Fruit fly (Drosophila melanogaster): ENCODE data around the gene Kpc1.
A peak's percentile ranks its signal among the peaks of the same experiment; 100 is the strongest.

The Kpc1 gene

dm6 chr3R:15243046-15243356 is 47.0 kb upstream of the Kpc1 start:
- TF ChIP-seq Hnf4 (GFP tag; optimal IDR thresholded peaks at IDR 0.05) (no peak), Myc (optimal IDR thresholded peaks at IDR 0.05) (no peak), lola (GFP tag; optimal IDR thresholded peaks at IDR 0.05) (no peak), Sp1 (GFP tag; optimal IDR thresholded peaks at IDR 0.05) (no peak), h (GFP tag; optimal IDR thresholded peaks at IDR 0.05) (no peak), CG32264 (GFP tag; optimal IDR thresholded peaks at IDR 0.05) (no peak), dmrt93B (GFP tag; optimal IDR thresholded peaks at IDR 0.05) (no peak), GATAd (GFP tag; optimal IDR thresholded peaks at IDR 0.05) (no peak), Jra (GFP tag; optimal IDR thresholded peaks at IDR 0.05) (no peak)

- peak; percentile 64 for TF ChIP-seq Vsx2 (GFP tag; optimal IDR thresholded peaks at IDR 0.05; ENCODE audit: partially characterized antibody)
- TF ChIP-seq br (GFP tag; optimal IDR thresholded peaks at IDR 0.05) = no peak
- TF ChIP-seq usp (GFP tag; optimal IDR thresholded peaks at IDR 0.05) = no peak
- TF ChIP-seq lola (GFP tag; optimal IDR thresholded peaks at IDR 0.05) = no peak
- no peak for TF ChIP-seq dl (GFP tag; optimal IDR thresholded peaks at IDR 0.05; ENCODE audit: insufficient read depth in 1 of 2, partially characterized antibody in 2 of 2)
- TF ChIP-seq Mio (GFP tag; optimal IDR thresholded peaks at IDR 0.05) = no peak
- peak; percentile 72 for TF ChIP-seq woc (GFP tag; optimal IDR thresholded peaks at IDR 0.05)
- peak; percentile 92 for TF ChIP-seq N (GFP tag; optimal IDR thresholded peaks at IDR 0.05)
- peak; percentile 46 for TF ChIP-seq Hr78 (GFP tag; optimal IDR thresholded peaks at IDR 0.05)
- TF ChIP-seq h (GFP tag; optimal IDR thresholded peaks at IDR 0.05) = peak; percentile 54
- peak; percentile 46 for TF ChIP-seq Sp1 (GFP tag; optimal IDR thresholded peaks at IDR 0.05)
- no peak for TF ChIP-seq Jra (GFP tag; optimal IDR thresholded peaks at IDR 0.05)
- peak; percentile 60 for TF ChIP-seq ey (GFP tag; optimal IDR thresholded peaks at IDR 0.05)
- no peak for TF ChIP-seq pan (optimal IDR thresholded peaks at IDR 0.05)
- TF ChIP-seq GATAd (GFP tag; optimal IDR thresholded peaks at IDR 0.05) = no peak
- peak; percentile 32 for TF ChIP-seq OdsH (GFP tag; optimal IDR thresholded peaks at IDR 0.05)
- TF ChIP-seq sage (GFP tag; optimal IDR thresholded peaks at IDR 0.05) = no peak
- TF ChIP-seq brk (GFP tag; optimal IDR thresholded peaks at IDR 0.05) = no peak
- TF ChIP-seq tai (GFP tag; optimal IDR thresholded peaks at IDR 0.05) = no peak
- TF ChIP-seq CG9705 (GFP tag; optimal IDR thresholded peaks at IDR 0.05) = peak; percentile 54
- TF ChIP-seq Dif (GFP tag; optimal IDR thresholded peaks at IDR 0.05; ENCODE audit: partially characterized antibody) = peak; percentile 68
- TF ChIP-seq CG32264 (GFP tag; optimal IDR thresholded peaks at IDR 0.05) = no peak
- TF ChIP-seq foxo (GFP tag; optimal IDR thresholded peaks at IDR 0.05) = peak in 1 of 2 experiments; percentile 9
- TF ChIP-seq CrebA (GFP tag; optimal IDR thresholded peaks at IDR 0.05; ENCODE audit: borderline replicate concordance) = no peak
- no peak for TF ChIP-seq Abd-B (GFP tag; optimal IDR thresholded peaks at IDR 0.05)
- no peak for TF ChIP-seq dsf (GFP tag; optimal IDR thresholded peaks at IDR 0.05; ENCODE audit: borderline replicate concordance)
- TF ChIP-seq Myc (optimal IDR thresholded peaks at IDR 0.05) = no peak
- TF ChIP-seq rgr (GFP tag; optimal IDR thresholded peaks at IDR 0.05) = no peak
- peak; percentile 24 for TF ChIP-seq jim (GFP tag; optimal IDR thresholded peaks at IDR 0.05)
- TF ChIP-seq fru (GFP tag; optimal IDR thresholded peaks at IDR 0.05) = no peak
- TF ChIP-seq Dfd (GFP tag; optimal IDR thresholded peaks at IDR 0.05) = no peak
- TF ChIP-seq Rel (GFP tag; optimal IDR thresholded peaks at IDR 0.05) = no peak
- peak; percentile 4 for TF ChIP-seq Rel (tag; optimal IDR thresholded peaks at IDR 0.05)
- TF ChIP-seq HLH106 (tag; optimal IDR thresholded peaks at IDR 0.05) = peak; percentile 79
- TF ChIP-seq psq (GFP tag; optimal IDR thresholded peaks at IDR 0.05) = no peak
- TF ChIP-seq dmrt93B (GFP tag; optimal IDR thresholded peaks at IDR 0.05) = peak; percentile 68
- TF ChIP-seq sv (GFP tag; optimal IDR thresholded peaks at IDR 0.05) = peak; percentile 64
- peak; percentile 5 for TF ChIP-seq Hr83 (GFP tag; optimal IDR thresholded peaks at IDR 0.05; ENCODE audit: poor library complexity, severe bottlenecking)
- TF ChIP-seq Hnf4 (GFP tag; optimal IDR thresholded peaks at IDR 0.05) = peak; percentile 64
Measured at dm6 chr3R:15242186-15243045, 46.4 kb upstream of the Kpc1 start, which contains the start of the genes tefu and Hsc70-4. TSS of gene tefu (minus strand) at chr3R:15242236. TSS of gene Hsc70-4 (plus strand) at chr3R:15242687.

All from whole organism, wandering third instar larva.